Worm (Caenorhabditis elegans) whole organism, L1 larva: ENCODE data around the gene dpy-10.

Source experiments
- ets-5 ChIP-seq: fragments of 200-800 bp; sonication (Bioruptor generic); IDR thresholded peaks from 2 replicates; pipeline ENCODE4 v1.3.6; 2022; ENCODE audit warnings: missing genetic modification characterization, missing compliant biosample characterization
- nhr-47 ChIP-seq: sonication (generic microtip); optimal IDR thresholded peaks from 2 replicates; lab custom pipeline; 2016; ENCODE audit warnings: mild to moderate bottlenecking, missing genetic modification characterization, moderate library complexity, missing compliant biosample characterization
- swsn-7 ChIP-seq: sonication (generic microtip); optimal IDR thresholded peaks from 2 replicates; lab custom pipeline; 2016; ENCODE audit warnings: missing genetic modification characterization, missing compliant biosample characterization
- unc-62 ChIP-seq: fragments of 150-350 bp; optimal IDR thresholded peaks from 2 replicates; lab custom pipeline; 2014; ENCODE audit warnings: missing biosample characterization, missing genetic modification reagents, missing genetic modification characterization
- ztf-11 ChIP-seq, 2 experiments: sonication (generic microtip); optimal IDR thresholded peaks; 2 replicates each; lab custom pipeline; 2016 to 2017; ENCODE audit warnings: missing genetic modification characterization in 2 of 2, missing biosample characterization in 1 of 2, missing compliant biosample characterization in 1 of 2

ce11 chrII:6661211-6661610 lies 50.8 kb downstream of the dpy-10 start, which contains the start of gene T19D12.2:
- TF ChIP-seq ztf-11 (tag; optimal IDR thresholded peaks at IDR 0.05; lab: Kevin White, UChicago) (no peak), nhr-47 (tag; lab: Kevin White, UChicago) (no peak), swsn-7 (tag; lab: Kevin White, UChicago) (no peak), ets-5 (GFP tag; lab: Robert Waterston, UW) (no peak), unc-62 (GFP tag; lab: Kevin White, UChicago) (no peak)
